Fruit fly (Drosophila melanogaster) whole organism, prepupa: ENCODE measurements around the gene Sry-beta.
A peak's percentile ranks its signal among the peaks of the same experiment; 100 is the strongest.

Source experiments
- Blimp-1 ChIP-seq: fragments of 200-800 bp; sonication (Bioruptor generic); optimal IDR thresholded peaks from 3 replicates; lab custom pipeline; 2017; ENCODE audit warnings: missing biosample characterization, missing genetic modification characterization, mild to moderate bottlenecking, moderate library complexity, missing genetic modification reagents
- CG10631 ChIP-seq: fragments of 200-800 bp; sonication (Bioruptor generic); optimal IDR thresholded peaks from 2 replicates; lab custom pipeline; 2016; ENCODE audit warnings: missing biosample characterization, missing genetic modification characterization
- CG11294 ChIP-seq: fragments of 200-800 bp; sonication (Bioruptor generic); IDR thresholded peaks from 2 replicates; pipeline ENCODE4 v1.3.6; 2022; ENCODE audit warnings: missing biosample characterization, missing genetic modification characterization
- CG11902 ChIP-seq: fragments of 200-800 bp; sonication (Bioruptor generic); optimal IDR thresholded peaks from 3 replicates; lab custom pipeline; 2016; ENCODE audit warnings: missing biosample characterization, missing genetic modification characterization
- CG15336 ChIP-seq: fragments of 200-800 bp; sonication (Bioruptor generic); IDR thresholded peaks from 2 replicates; pipeline ENCODE4 v1.3.6; 2022; ENCODE audit warnings: missing biosample characterization, missing genetic modification characterization
- CG1621 ChIP-seq: fragments of 200-800 bp; sonication (Bioruptor generic); optimal IDR thresholded peaks from 3 replicates; lab custom pipeline; 2018; ENCODE audit warnings: missing biosample characterization, mild to moderate bottlenecking, missing genetic modification characterization
- CG16779 ChIP-seq: fragments of 200-800 bp; sonication (Bioruptor generic); optimal IDR thresholded peaks from 3 replicates; lab custom pipeline; 2017; ENCODE audit warnings: missing biosample characterization, mild to moderate bottlenecking, missing genetic modification characterization
- CG3032 ChIP-seq: fragments of 200-800 bp; optimal IDR thresholded peaks from 2 replicates; lab custom pipeline; 2019; ENCODE audit warnings: missing biosample characterization, mild to moderate bottlenecking, missing genetic modification characterization, moderate library complexity
- CG31627 ChIP-seq: fragments of 200-800 bp; sonication (Bioruptor generic); optimal IDR thresholded peaks from 3 replicates; lab custom pipeline; 2016; ENCODE audit warnings: missing biosample characterization, missing genetic modification characterization
- CG3919 ChIP-seq: fragments of 200-800 bp; sonication (Bioruptor generic); optimal IDR thresholded peaks from 3 replicates; lab custom pipeline; 2016; ENCODE audit warnings: missing biosample characterization, missing genetic modification characterization
- CG6163 ChIP-seq: fragments of 200-800 bp; sonication (Bioruptor generic); IDR thresholded peaks from 3 replicates; pipeline ENCODE4 v1.3.6; 2022; ENCODE audit warnings: missing biosample characterization, missing genetic modification characterization
- CG6276 ChIP-seq: fragments of 200-800 bp; sonication (Bioruptor generic); optimal IDR thresholded peaks from 2 replicates; lab custom pipeline; 2017; ENCODE audit warnings: missing biosample characterization, mild to moderate bottlenecking, missing genetic modification characterization
- CG6808 ChIP-seq: fragments of 200-800 bp; sonication (Bioruptor generic); optimal IDR thresholded peaks from 3 replicates; lab custom pipeline; 2017; ENCODE audit warnings: missing biosample characterization, missing genetic modification characterization, mild to moderate bottlenecking, moderate library complexity, missing genetic modification reagents
- CG6854 ChIP-seq: fragments of 200-800 bp; sonication (Bioruptor generic); optimal IDR thresholded peaks from 2 replicates; lab custom pipeline; 2017; ENCODE audit warnings: missing biosample characterization, mild to moderate bottlenecking, missing genetic modification characterization
- CG8119 ChIP-seq: fragments of 200-800 bp; sonication (Bioruptor generic); IDR thresholded peaks from 3 replicates; pipeline ENCODE4 v1.3.6; 2022; ENCODE audit warnings: missing biosample characterization, missing genetic modification characterization
- CG8319 ChIP-seq: fragments of 200-800 bp; sonication (Bioruptor generic); optimal IDR thresholded peaks from 3 replicates; lab custom pipeline; 2016; ENCODE audit warnings: missing biosample characterization, missing genetic modification characterization
- CG8632 ChIP-seq: fragments of 200-800 bp; sonication (Bioruptor generic); optimal IDR thresholded peaks from 3 replicates; lab custom pipeline; 2016; ENCODE audit warnings: missing biosample characterization, missing genetic modification characterization
- Eip78C ChIP-seq: fragments of 200-800 bp; sonication (Bioruptor generic); peaks from one replicate; lab custom pipeline; 2016; ENCODE audit warnings: missing biosample characterization, missing genetic modification characterization
- Ets21C ChIP-seq: fragments of 200-800 bp; sonication (Bioruptor generic); optimal IDR thresholded peaks from 3 replicates; lab custom pipeline; 2016; ENCODE audit warnings: missing biosample characterization, missing genetic modification characterization
- Ets96B ChIP-seq: fragments of 200-800 bp; optimal IDR thresholded peaks from 2 replicates; lab custom pipeline; 2019; ENCODE audit warnings: missing biosample characterization, mild to moderate bottlenecking, missing genetic modification characterization, moderate library complexity
- Hr39 ChIP-seq: fragments of 200-800 bp; sonication (Bioruptor generic); optimal IDR thresholded peaks from 2 replicates; lab custom pipeline; 2016; ENCODE audit warnings: missing biosample characterization, missing genetic modification characterization
- OdsH ChIP-seq: fragments of 200-800 bp; sonication (Bioruptor generic); optimal IDR thresholded peaks from 3 replicates; lab custom pipeline; 2016; ENCODE audit warnings: missing biosample characterization, missing genetic modification characterization
- Sox102F ChIP-seq: fragments of 200-800 bp; sonication (Bioruptor generic); optimal IDR thresholded peaks from 2 replicates; lab custom pipeline; 2016; ENCODE audit warnings: missing biosample characterization, mild to moderate bottlenecking, missing genetic modification characterization
- Sox14 ChIP-seq: fragments of 200-800 bp; sonication (Bioruptor generic); optimal IDR thresholded peaks from 3 replicates; lab custom pipeline; 2016; ENCODE audit warnings: missing biosample characterization, missing genetic modification characterization
- achi ChIP-seq: fragments of 200-800 bp; sonication (Bioruptor generic); optimal IDR thresholded peaks from 3 replicates; lab custom pipeline; 2016; ENCODE audit warnings: missing biosample characterization, missing genetic modification characterization
- cyc ChIP-seq: fragments of 200-800 bp; sonication (Bioruptor generic); optimal IDR thresholded peaks from 3 replicates; lab custom pipeline; 2016; ENCODE audit warnings: missing biosample characterization, missing genetic modification characterization
- eg ChIP-seq: fragments of 200-800 bp; sonication (Bioruptor generic); IDR thresholded peaks from 3 replicates; pipeline ENCODE4 v1.3.6; 2022; ENCODE audit warnings: missing biosample characterization, missing genetic modification characterization
- fd85E ChIP-seq: fragments of 200-800 bp; sonication (Bioruptor generic); optimal IDR thresholded peaks from 3 replicates; lab custom pipeline; 2016; ENCODE audit warnings: missing biosample characterization, missing genetic modification characterization
- fkh ChIP-seq: fragments of 200-800 bp; sonication (Bioruptor generic); optimal IDR thresholded peaks from 3 replicates; lab custom pipeline; 2017; ENCODE audit warnings: missing biosample characterization, mild to moderate bottlenecking, missing genetic modification characterization, moderate library complexity
- ss ChIP-seq, 2 experiments: fragments of 200-800 bp; sonication (Bioruptor generic); optimal IDR thresholded peaks; 2 replicates in 1 of 2; 3 replicates in 1 of 2; lab custom pipeline; 2017 to 2018; ENCODE audit warnings: mild to moderate bottlenecking in 2 of 2, missing biosample characterization in 2 of 2, missing genetic modification characterization in 2 of 2, moderate library complexity in 1 of 2
- svp ChIP-seq: fragments of 200-800 bp; sonication (Bioruptor generic); peaks from one replicate; lab custom pipeline; 2016; ENCODE audit warnings: missing biosample characterization, missing genetic modification characterization
- vri ChIP-seq: fragments of 200-800 bp; sonication (Bioruptor generic); optimal IDR thresholded peaks from 3 replicates; lab custom pipeline; 2016; ENCODE audit warnings: missing biosample characterization, mild to moderate bottlenecking, missing genetic modification characterization

The Sry-beta gene

DNA sequence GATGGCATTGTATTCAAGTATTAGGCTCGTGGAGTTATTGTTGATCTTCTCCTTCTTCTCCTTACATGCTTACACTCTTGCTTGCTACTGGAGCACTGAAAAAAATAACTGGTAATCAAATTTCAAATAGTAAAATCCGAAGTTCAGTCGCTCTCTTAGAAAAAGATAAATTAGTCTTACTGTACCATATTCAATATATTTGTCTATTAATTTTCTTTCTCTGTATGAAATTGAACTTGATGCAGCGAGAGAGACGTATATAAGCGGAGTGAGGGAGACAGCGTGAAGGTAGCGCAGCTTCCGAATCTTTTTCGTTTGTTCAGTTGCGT is 21.6 kb downstream of the Sry-beta start (continued):
- peak; percentile 94 for TF ChIP-seq Sox102F (GFP tag; lab: Kevin White, UChicago)
- peak; percentile 91 for TF ChIP-seq CG31627 (GFP tag; lab: Kevin White, UChicago)
- peak; percentile 93 for TF ChIP-seq CG8119
- TF ChIP-seq Ets21C (GFP tag; lab: Kevin White, UChicago) = peak; percentile 90
- peak; percentile 93 for TF ChIP-seq Hr39 (GFP tag; lab: Kevin White, UChicago)
- peak; percentile 92 for TF ChIP-seq OdsH (GFP tag; lab: Kevin White, UChicago)
- TF ChIP-seq CG6276 (GFP tag; lab: Kevin White, UChicago) = peak; percentile 85
- peak; percentile 91 for TF ChIP-seq CG8632 (GFP tag; lab: Kevin White, UChicago)

DNA sequence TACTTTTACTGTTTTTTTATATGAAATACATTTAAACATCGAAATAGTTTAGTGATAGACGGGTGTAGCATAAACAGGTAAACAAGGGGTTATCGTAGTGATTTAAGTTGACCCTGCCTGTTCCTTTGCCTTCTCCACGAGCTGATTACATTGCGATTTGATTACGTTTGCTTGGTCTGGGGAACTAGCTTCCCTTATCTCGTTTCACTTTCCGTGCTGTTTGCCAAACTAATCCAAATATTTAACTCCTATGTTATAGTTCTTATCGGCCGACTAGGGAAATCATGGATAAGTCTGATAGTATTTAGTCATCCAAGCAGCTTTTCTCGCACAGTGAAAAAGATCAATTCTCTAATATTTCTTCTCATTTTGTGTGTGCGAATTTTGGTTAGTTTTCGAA is 22.5 kb downstream of the Sry-beta start:
- TF ChIP-seq CG16779 (tag; lab: Kevin White, UChicago) = no peak
- TF ChIP-seq Blimp-1 = no peak
- no peak for TF ChIP-seq svp
- no peak for TF ChIP-seq eg (GFP tag; lab: Robert Waterston, UW)
- no peak for TF ChIP-seq cyc (GFP tag; lab: Kevin White, UChicago)
- TF ChIP-seq fkh (GFP tag; lab: Kevin White, UChicago) = peak; percentile 75

DNA sequence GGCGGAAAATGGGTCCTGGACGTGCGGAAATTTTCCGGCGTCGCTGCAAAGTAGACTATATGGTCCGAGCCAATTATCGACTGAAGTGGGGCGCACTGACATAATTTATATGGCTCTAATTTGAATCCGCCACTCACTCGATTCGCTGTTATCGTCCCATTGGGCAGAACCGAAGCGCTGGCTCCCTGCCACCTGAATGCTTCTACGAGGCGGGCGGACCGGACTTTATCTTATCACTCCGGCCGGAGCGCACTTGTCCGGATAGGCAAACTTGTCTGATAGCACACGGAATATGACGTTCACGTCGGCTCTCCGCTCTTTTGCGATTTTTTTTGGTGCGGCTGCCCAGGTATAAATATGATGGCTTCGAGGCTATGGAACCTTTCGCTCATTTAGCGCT is 23.0 kb downstream of the Sry-beta start:
- no peak for TF ChIP-seq fkh (GFP tag; lab: Kevin White, UChicago)
- peak; percentile 64 for TF ChIP-seq CG11902 (GFP tag; lab: Kevin White, UChicago)
- no peak for TF ChIP-seq achi
- no peak for TF ChIP-seq svp
- no peak for TF ChIP-seq CG8632 (GFP tag; lab: Kevin White, UChicago)
- no peak for TF ChIP-seq CG6854 (GFP tag; lab: Kevin White, UChicago)
- TF ChIP-seq Eip78C (GFP tag; lab: Kevin White, UChicago) = peak; percentile 32
- TF ChIP-seq vri (GFP tag; lab: Kevin White, UChicago) = peak; percentile 99
- TF ChIP-seq eg (GFP tag; lab: Robert Waterston, UW) = no peak

DNA sequence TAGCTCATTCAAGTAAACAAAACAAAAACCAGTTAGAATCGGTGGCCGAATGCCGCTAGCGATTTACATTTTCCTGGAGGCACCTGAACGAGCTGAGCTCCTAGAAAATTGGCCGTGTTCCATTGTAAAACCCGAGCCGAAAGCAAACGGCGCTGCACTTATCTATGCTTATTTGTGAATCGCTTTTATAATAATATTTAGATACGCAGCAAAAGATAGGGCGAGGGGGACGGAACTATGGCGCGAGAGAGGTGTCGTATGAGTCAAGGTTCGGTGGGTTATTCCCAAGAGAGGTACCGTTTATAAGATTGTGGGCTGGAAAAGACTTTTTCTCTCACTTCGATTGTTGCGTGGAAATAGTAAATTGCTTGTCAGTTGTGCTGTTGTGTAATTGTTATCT is 24.2 kb downstream of the Sry-beta start:
- TF ChIP-seq fd85E (no peak), CG3032 (no peak), Eip78C (GFP tag; lab: Kevin White, UChicago) (peak; percentile 43), CG6163 (no peak), CG8319 (GFP tag; lab: Kevin White, UChicago) (no peak), svp (peak; percentile 45), fkh (GFP tag; lab: Kevin White, UChicago) (peak; percentile 65), Sox14 (GFP tag; lab: Kevin White, UChicago) (no peak), CG6808 (GFP tag; lab: Kevin White, UChicago) (no peak)

DNA sequence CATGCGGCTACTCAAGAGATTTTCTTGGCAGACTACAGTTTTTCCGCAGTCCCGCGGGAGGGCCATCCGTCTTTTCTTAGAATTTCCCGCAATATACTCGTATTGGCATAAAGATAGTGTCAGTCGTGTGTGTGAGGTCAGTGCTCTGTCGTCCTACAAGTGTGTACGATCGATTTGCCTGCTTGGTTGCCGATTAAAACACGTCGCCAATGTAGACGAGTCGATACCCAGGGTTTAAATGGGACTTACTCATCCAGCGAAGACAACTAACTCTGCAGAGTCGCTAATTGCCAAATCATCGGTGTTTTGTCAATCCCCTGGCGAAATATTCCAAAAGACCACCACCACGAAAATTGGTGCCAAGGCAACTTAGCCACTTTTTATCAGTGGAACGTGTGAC is 26.5 kb downstream of the Sry-beta start:
- TF ChIP-seq CG6808 (GFP tag; lab: Kevin White, UChicago) = no peak
- TF ChIP-seq Eip78C (GFP tag; lab: Kevin White, UChicago) = peak; percentile 25
- TF ChIP-seq, all 60 proteins: peak for 1

DNA sequence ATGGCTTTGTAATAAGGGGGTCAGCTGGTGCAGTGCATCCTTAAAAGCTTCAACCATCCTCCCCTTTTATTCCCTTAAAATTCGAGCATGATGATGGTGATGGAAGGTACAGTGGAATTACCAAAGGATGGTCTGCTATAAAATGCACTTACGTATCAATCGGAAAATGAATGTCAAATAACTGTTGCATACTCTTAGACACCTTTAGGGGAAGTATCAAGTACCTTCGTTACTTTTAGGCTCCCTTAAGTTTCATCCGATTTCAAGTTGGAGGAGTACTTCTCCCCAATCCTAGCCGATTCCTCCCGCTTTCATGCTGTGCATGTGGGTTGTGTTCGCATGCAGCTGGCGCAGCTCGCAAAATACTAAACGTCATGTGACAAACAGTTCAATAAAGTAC is 30.7 kb downstream of the Sry-beta start:
- TF ChIP-seq CG11902 (GFP tag; lab: Kevin White, UChicago) (no peak), CG3919 (GFP tag; lab: Kevin White, UChicago) (no peak), CG11294 (GFP tag; lab: Robert Waterston, UW) (no peak), CG6163 (no peak), OdsH (GFP tag; lab: Kevin White, UChicago) (no peak), ss (GFP tag; optimal IDR thresholded peaks at IDR 0.05; lab: Kevin White, UChicago) (no peak), CG8119 (no peak), CG10631 (no peak), CG15336 (GFP tag; lab: Robert Waterston, UW) (no peak), CG1621 (tag; lab: Kevin White, UChicago) (no peak), Ets96B (no peak)
